Worm (Caenorhabditis elegans): Measurements from ENCODE around the gene zhit-3.

The zhit-3 gene

DNA sequence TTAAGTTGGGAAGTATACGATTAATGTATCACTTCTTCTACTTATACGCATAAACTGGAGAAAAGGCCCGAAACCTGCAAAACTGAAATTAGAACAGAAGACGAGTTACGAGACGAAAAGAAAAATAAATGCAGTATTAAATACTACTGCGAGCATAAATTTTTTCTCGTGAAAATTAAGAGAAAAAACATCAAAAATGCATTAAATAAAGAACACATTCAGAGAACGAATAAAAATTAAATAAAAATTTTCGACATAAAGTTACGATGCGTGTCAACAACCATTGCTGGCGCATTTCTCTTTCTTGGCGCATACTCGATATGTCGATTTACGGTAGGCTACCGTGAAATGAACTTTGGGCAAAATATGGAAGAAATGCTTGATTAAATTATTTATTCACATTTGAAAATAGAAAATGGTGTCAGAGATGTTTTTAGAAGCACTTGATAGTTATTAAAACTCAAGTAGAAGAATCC, 7.0 kb downstream of the zhit-3 start, which contains the start of the genes ZK856.19 and ZK856.11 (continued):
- no peak for TF ChIP-seq sea-2 (GFP tag; IDR thresholded peaks at IDR 0.05)
- 0 out of 2 replicates have a peak, but pooled peaks have one; percentile 20 for TF ChIP-seq pbrm-1 (GFP tag; IDR thresholded peaks at IDR 0.05)
- TF ChIP-seq D2030.7 (GFP tag; IDR thresholded peaks at IDR 0.05): peak; percentile 17; the same call in 1 of the 2 replicates

DNA sequence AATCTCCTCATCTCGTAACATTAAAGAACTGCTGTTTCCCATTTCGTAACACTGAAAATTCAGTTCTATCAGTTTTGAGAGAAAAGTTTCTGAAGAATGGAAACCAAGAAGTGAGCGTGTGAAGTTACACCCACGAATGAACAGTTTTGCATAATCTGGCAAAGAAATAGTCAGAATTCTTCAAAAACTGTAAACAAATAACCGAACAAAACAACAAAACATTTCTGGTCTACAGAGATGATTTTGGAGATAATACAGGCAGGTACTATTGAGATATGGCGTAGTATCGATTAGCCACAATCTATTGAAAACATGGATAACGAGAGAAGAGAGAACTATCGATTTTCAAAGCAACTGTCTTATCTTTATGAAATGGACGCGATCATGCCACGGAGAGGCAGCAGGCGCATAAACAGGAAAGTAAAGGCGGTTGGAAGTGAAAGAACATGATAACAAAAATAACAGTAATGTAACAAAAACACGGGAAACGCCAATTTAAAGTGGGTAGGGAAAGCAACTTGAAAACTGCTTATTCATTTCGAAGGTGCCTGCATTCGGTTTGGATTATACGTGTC, 8.4 kb downstream of the zhit-3 start, which contains the start of gene chpf-1:
Gene chpf-1, minus strand, starts transcription at position 51 of the 575 bp plus-strand sequence.
- no peak for TF ChIP-seq akir-1 (GFP tag; optimal IDR thresholded peaks at IDR 0.05)
- TF ChIP-seq madf-10 (tag; optimal IDR thresholded peaks at IDR 0.05): no peak
- no peak for TF ChIP-seq bed-1 (GFP tag; IDR thresholded peaks at IDR 0.05)
- no peak for TF ChIP-seq B0035.1 (tag; optimal IDR thresholded peaks at IDR 0.05)
- no peak for TF ChIP-seq ets-4 (GFP tag; optimal IDR thresholded peaks at IDR 0.05)
- peak; percentile 65 for TF ChIP-seq nhr-80 (tag; optimal IDR thresholded peaks at IDR 0.05)
- no peak for TF ChIP-seq unc-62 (GFP tag; optimal IDR thresholded peaks at IDR 0.05)
- no peak for TF ChIP-seq attf-5 (GFP tag; optimal IDR thresholded peaks at IDR 0.05)
- TF ChIP-seq snpc-4 (GFP tag; optimal IDR thresholded peaks at IDR 0.05): no peak
- peak in 2 of 4 experiments; percentile 33 to 36 for TF ChIP-seq snpc-4 (tag; optimal IDR thresholded peaks at IDR 0.05)
- no peak for TF ChIP-seq pbrm-1 (GFP tag; IDR thresholded peaks at IDR 0.05)
- no peak for TF ChIP-seq sptf-2 (GFP tag; optimal IDR thresholded peaks at IDR 0.05)
- TF ChIP-seq mel-28 (tag; optimal IDR thresholded peaks at IDR 0.05; ENCODE audit: borderline replicate concordance): no peak
- TF ChIP-seq madf-6 (GFP tag; IDR thresholded peaks at IDR 0.05): 0 out of 2 replicates have a peak, but pooled peaks have one; percentile 17
- no peak for TF ChIP-seq xnd-1 (tag; optimal IDR thresholded peaks at IDR 0.05)
- TF ChIP-seq Y79H2A.3 (GFP tag; conservative IDR thresholded peaks at IDR 0.05): no peak
- TF ChIP-seq hmg-1.2 (GFP tag; IDR thresholded peaks at IDR 0.05): no peak
- TF ChIP-seq lsl-1 (GFP tag; optimal IDR thresholded peaks at IDR 0.05): no peak
- no peak for TF ChIP-seq cebp-1 (GFP tag; IDR thresholded peaks at IDR 0.05)
- TF ChIP-seq cebp-1 (tag; optimal IDR thresholded peaks at IDR 0.05): peak; percentile 2
- no peak for TF ChIP-seq ZK185.1 (tag; optimal IDR thresholded peaks at IDR 0.05; ENCODE audit: poor library complexity, severe bottlenecking)
- TF ChIP-seq zim-3 (tag; optimal IDR thresholded peaks at IDR 0.05): no peak
- TF ChIP-seq ceh-91 (GFP tag; IDR thresholded peaks at IDR 0.05): no peak
- no peak for TF ChIP-seq Y53G8AR.9 (GFP tag; conservative IDR thresholded peaks at IDR 0.05)
- no peak for TF ChIP-seq dpl-1 (GFP tag; optimal IDR thresholded peaks at IDR 0.05)
- TF ChIP-seq repo-1 (tag; optimal IDR thresholded peaks at IDR 0.05): no peak
- no peak for TF ChIP-seq pha-4 (tag; optimal IDR thresholded peaks at IDR 0.05)
- TF ChIP-seq ztf-18 (tag; optimal IDR thresholded peaks at IDR 0.05): peak; percentile 56
- TF ChIP-seq sea-2 (GFP tag; IDR thresholded peaks at IDR 0.05): no peak
- TF ChIP-seq nfya-2 (GFP tag; IDR thresholded peaks at IDR 0.05): no peak
- no peak for TF ChIP-seq lin-54 (GFP tag; optimal IDR thresholded peaks at IDR 0.05)
- no peak for TF ChIP-seq ceh-100 (GFP tag; IDR thresholded peaks at IDR 0.05)
- TF ChIP-seq ztf-6 (GFP tag; IDR thresholded peaks at IDR 0.05): no peak
- no peak for TF ChIP-seq Y95B8A.8 (GFP tag; IDR thresholded peaks at IDR 0.05)
- TF ChIP-seq K12H6.12 (tag; optimal IDR thresholded peaks at IDR 0.05): no peak
- TF ChIP-seq bed-2 (GFP tag; IDR thresholded peaks at IDR 0.05): no peak
- no peak for TF ChIP-seq ztf-28 (GFP tag; IDR thresholded peaks at IDR 0.05)
- TF ChIP-seq B0019.2 (GFP tag; conservative IDR thresholded peaks at IDR 0.05): no peak
- no peak for TF ChIP-seq let-526 (GFP tag; IDR thresholded peaks at IDR 0.05)
- TF ChIP-seq lir-1 (GFP tag; conservative IDR thresholded peaks at IDR 0.05): no peak
